Fruit fly (Drosophila melanogaster): ENCODE data around the gene REPTOR.
A peak's percentile ranks its signal among the peaks of the same experiment; 100 is the strongest.

The REPTOR gene

DNA sequence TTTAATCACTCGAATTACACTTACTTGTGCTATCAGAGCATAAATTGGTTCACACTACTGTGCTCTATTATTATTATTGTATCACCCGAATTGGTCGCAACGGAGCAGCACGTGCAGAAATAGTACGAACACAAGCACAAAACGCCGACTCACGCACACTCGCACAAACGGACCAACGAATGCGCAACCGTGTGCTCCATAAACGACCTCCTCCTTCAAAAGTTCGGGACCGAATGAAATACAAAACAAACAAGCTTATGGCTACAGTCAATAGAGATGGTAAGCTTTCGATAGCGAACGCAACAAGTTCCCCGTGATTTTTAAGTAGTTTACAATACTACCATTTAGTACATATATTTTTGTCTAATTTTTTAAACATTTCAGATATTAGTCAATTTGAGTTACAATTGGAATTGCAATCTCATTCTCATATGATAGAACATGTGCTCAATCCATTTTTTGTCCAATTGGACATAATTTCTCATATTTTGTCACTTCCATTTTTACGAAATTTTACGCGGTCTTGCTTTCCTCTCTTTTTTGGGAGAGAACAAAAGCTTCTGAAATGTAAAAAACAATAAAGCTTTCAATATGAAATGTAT, 38.9 kb downstream of the REPTOR start, which contains the start of gene Cftr (continued):
- TF ChIP-seq Ptx1 (GFP tag; IDR thresholded peaks at IDR 0.05): peak; percentile 43
- no peak for TF ChIP-seq CG14965 (GFP tag; optimal IDR thresholded peaks at IDR 0.05; ENCODE audit: borderline replicate concordance)
- no peak for TF ChIP-seq CG1602 (GFP tag; optimal IDR thresholded peaks at IDR 0.05)
- peak; percentile 53 for TF ChIP-seq vfl (GFP tag; optimal IDR thresholded peaks at IDR 0.05)
- peak; percentile 72 for TF ChIP-seq pzg (GFP tag; optimal IDR thresholded peaks at IDR 0.05)
- peak; percentile 5 for TF ChIP-seq dmrt99B (tag; optimal IDR thresholded peaks at IDR 0.05)
- TF ChIP-seq CG1647 (GFP tag; optimal IDR thresholded peaks at IDR 0.05): peak; percentile 43
- peak in 1 of 3 experiments; percentile 31 for TF ChIP-seq Stat92E (GFP tag; optimal IDR thresholded peaks at IDR 0.05)
- peak; percentile 70 for TF ChIP-seq MTF-1 (GFP tag; optimal IDR thresholded peaks at IDR 0.05; ENCODE audit: borderline replicate concordance)
- TF ChIP-seq CG1233 (GFP tag; optimal IDR thresholded peaks at IDR 0.05): peak; percentile 51
- TF ChIP-seq ap (GFP tag; IDR thresholded peaks at IDR 0.05): no peak
- peak; percentile 72 for TF ChIP-seq Dref (GFP tag; IDR thresholded peaks at IDR 0.05)
- TF ChIP-seq CG15011 (GFP tag; optimal IDR thresholded peaks at IDR 0.05): no peak
- peak; percentile 57 for TF ChIP-seq CG1792 (GFP tag; optimal IDR thresholded peaks at IDR 0.05)
- TF ChIP-seq sens-2 (GFP tag; IDR thresholded peaks at IDR 0.05): peak; percentile 47
- 0 out of 3 replicates have a peak, but pooled peaks have one; percentile 18 for TF ChIP-seq knrl (GFP tag; IDR thresholded peaks at IDR 0.05; ENCODE audit: partially characterized antibody)
- peak; percentile 22 for TF ChIP-seq Mad (GFP tag; optimal IDR thresholded peaks at IDR 0.05)
- no peak for TF ChIP-seq CG4730 (GFP tag; IDR thresholded peaks at IDR 0.05)
- peak; percentile 52; the same call in 1 of the 2 replicates for TF ChIP-seq Taf1 (GFP tag; IDR thresholded peaks at IDR 0.05)
- TF ChIP-seq pan (optimal IDR thresholded peaks at IDR 0.05): no peak
- peak in 1 of 2 experiments; percentile 58 for TF ChIP-seq pan (GFP tag; optimal IDR thresholded peaks at IDR 0.05 in 1 of 2, IDR thresholded peaks at IDR 0.05 in 1 of 2)
- TF ChIP-seq fu2 (GFP tag; optimal IDR thresholded peaks at IDR 0.05): peak; percentile 1
- peak; percentile 56; the same call in 1 of the 2 replicates for TF ChIP-seq amos (GFP tag; IDR thresholded peaks at IDR 0.05; ENCODE audit: partially characterized antibody)
- TF ChIP-seq CG3995 (GFP tag; optimal IDR thresholded peaks at IDR 0.05): peak; percentile 97
- TF ChIP-seq HLH54F (GFP tag; optimal IDR thresholded peaks at IDR 0.05): peak; percentile 46
- TF ChIP-seq mam (GFP tag; optimal IDR thresholded peaks at IDR 0.05): peak; percentile 60
- peak; percentile 69 for TF ChIP-seq grn (GFP tag; optimal IDR thresholded peaks at IDR 0.05)
- no peak for TF ChIP-seq CG10274 (GFP tag; optimal IDR thresholded peaks at IDR 0.05)
- peak; percentile 80 for TF ChIP-seq NFAT (GFP tag; IDR thresholded peaks at IDR 0.05)
- peak; percentile 6 for TF ChIP-seq BtbVII (GFP tag; optimal IDR thresholded peaks at IDR 0.05)
- TF ChIP-seq Atf3 (GFP tag; optimal IDR thresholded peaks at IDR 0.05): no peak
- TF ChIP-seq CG15514 (GFP tag; optimal IDR thresholded peaks at IDR 0.05): peak; percentile 76
- TF ChIP-seq CG5953 (GFP tag; IDR thresholded peaks at IDR 0.05): peak; percentile 63; the same call in 1 of the 2 replicates
- peak; percentile 39 for TF ChIP-seq Xbp1 (GFP tag; optimal IDR thresholded peaks at IDR 0.05)
- TF ChIP-seq CG13894 (tag; optimal IDR thresholded peaks at IDR 0.05): peak; percentile 73
- TF ChIP-seq Max (GFP tag; optimal IDR thresholded peaks at IDR 0.05): peak; percentile 53
- no peak for TF ChIP-seq CG7271 (tag; optimal IDR thresholded peaks at IDR 0.05)
- peak; percentile 33 for TF ChIP-seq repo (GFP tag; optimal IDR thresholded peaks at IDR 0.05)
- no peak for TF ChIP-seq hkb (optimal IDR thresholded peaks at IDR 0.05)
- peak; percentile 65 for TF ChIP-seq hkb (GFP tag; IDR thresholded peaks at IDR 0.05)
- TF ChIP-seq CG18764 (GFP tag; optimal IDR thresholded peaks at IDR 0.05): peak; percentile 0
- TF ChIP-seq inv (GFP tag; IDR thresholded peaks at IDR 0.05; ENCODE audit: partially characterized antibody): peak; percentile 27; the same call in 1 of the 2 replicates
- TF ChIP-seq CG11456 (GFP tag; IDR thresholded peaks at IDR 0.05): peak; percentile 51; the same call in 1 of the 3 replicates
- TF ChIP-seq ci (GFP tag; IDR thresholded peaks at IDR 0.05): peak; percentile 84
- TF ChIP-seq HLH4C (GFP tag; IDR thresholded peaks at IDR 0.05; ENCODE audit: partially characterized antibody): peak; percentile 50
- peak; percentile 48; the same call in 1 of the 2 replicates for TF ChIP-seq E2f1 (GFP tag; IDR thresholded peaks at IDR 0.05)
- TF ChIP-seq CG6175 (GFP tag; IDR thresholded peaks at IDR 0.05): peak; percentile 20; the same call in 1 of the 3 replicates
- no peak for TF ChIP-seq CG31224 (GFP tag; IDR thresholded peaks at IDR 0.05)
- no peak for TF ChIP-seq CG30403 (GFP tag; optimal IDR thresholded peaks at IDR 0.05)
- TF ChIP-seq Elba2 (GFP tag; optimal IDR thresholded peaks at IDR 0.05): peak; percentile 29
